Fruit fly (Drosophila melanogaster): ENCODE measurements around the gene Prx6a.

Prx6a gene

DNA sequence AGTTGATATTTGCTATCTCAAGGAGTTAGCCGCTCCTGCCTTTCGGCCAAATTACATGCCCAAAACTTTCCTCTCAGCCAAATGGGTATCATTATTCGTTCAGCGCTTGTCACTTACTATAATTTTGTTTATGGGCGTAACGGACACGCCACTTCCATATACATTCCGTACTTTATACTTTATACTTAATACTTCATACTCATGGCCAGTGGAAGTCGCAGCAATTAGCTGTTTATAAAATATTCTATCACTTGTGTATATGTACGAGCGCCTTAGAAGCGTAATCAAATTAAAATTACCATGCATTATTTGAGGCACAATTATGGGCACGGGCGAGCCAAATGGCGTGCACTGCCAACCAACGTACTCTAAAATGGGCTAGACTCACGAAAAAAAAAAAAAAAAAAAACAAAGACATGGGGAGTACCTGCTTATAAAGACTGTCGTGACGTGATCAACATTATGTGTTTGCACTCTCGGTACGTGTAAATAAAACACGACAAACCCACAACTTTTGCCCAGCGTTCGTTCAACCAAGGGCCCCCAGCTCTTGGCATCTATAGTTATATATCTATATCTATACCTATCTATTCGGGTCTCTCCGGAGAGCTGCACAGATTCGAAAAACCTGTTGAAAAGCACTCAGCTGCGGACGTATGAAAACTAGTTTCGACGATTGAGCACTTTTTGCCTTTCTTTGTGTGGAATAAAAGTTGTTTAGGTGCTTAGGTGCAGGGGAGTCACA is 16.7 kb downstream of the Prx6a start (continued):
- TF ChIP-seq CG9932 (GFP tag; IDR thresholded peaks at IDR 0.05): no peak
- no peak for TF ChIP-seq CG18476 (GFP tag; optimal IDR thresholded peaks at IDR 0.05)
- no peak for TF ChIP-seq CG7963 (GFP tag; IDR thresholded peaks at IDR 0.05; ENCODE audit: partially characterized antibody)
- no peak for TF ChIP-seq HHEX (GFP tag; optimal IDR thresholded peaks at IDR 0.05)
- TF ChIP-seq Hand (GFP tag; optimal IDR thresholded peaks at IDR 0.05): no peak
- TF ChIP-seq sd (tag; optimal IDR thresholded peaks at IDR 0.05): peak; percentile 15
- TF ChIP-seq Asciz (GFP tag; optimal IDR thresholded peaks at IDR 0.05): no peak
- peak in 1 of 2 experiments; percentile 27 for TF ChIP-seq Pdp1 (GFP tag; optimal IDR thresholded peaks at IDR 0.05)
- TF ChIP-seq stc (GFP tag; IDR thresholded peaks at IDR 0.05): no peak; the same call in 1 of the 2 replicates
- no peak for TF ChIP-seq Hr39 (optimal IDR thresholded peaks at IDR 0.05)
- TF ChIP-seq aop (GFP tag; IDR thresholded peaks at IDR 0.05): no peak
- TF ChIP-seq al (GFP tag; IDR thresholded peaks at IDR 0.05): no peak
- peak; percentile 48 for TF ChIP-seq CrebB (tag; optimal IDR thresholded peaks at IDR 0.05)
- TF ChIP-seq CG6254 (GFP tag; optimal IDR thresholded peaks at IDR 0.05): no peak
- no peak for TF ChIP-seq CG18011 (GFP tag; optimal IDR thresholded peaks at IDR 0.05)
- peak; percentile 24 for TF ChIP-seq Fer1 (GFP tag; optimal IDR thresholded peaks at IDR 0.05)
- peak; percentile 7; the same call in 1 of the 3 replicates for TF ChIP-seq Dbx (GFP tag; IDR thresholded peaks at IDR 0.05)
- no peak for TF ChIP-seq org-1 (GFP tag; optimal IDR thresholded peaks at IDR 0.05)
- TF ChIP-seq Dip3 (GFP tag; optimal IDR thresholded peaks at IDR 0.05): no peak
- TF ChIP-seq CG10267 (tag; optimal IDR thresholded peaks at IDR 0.05): no peak
- TF ChIP-seq CG9797 (GFP tag; optimal IDR thresholded peaks at IDR 0.05): no peak
- TF ChIP-seq Oaz (GFP tag; IDR thresholded peaks at IDR 0.05): no peak
- TF ChIP-seq jigr1 (GFP tag; IDR thresholded peaks at IDR 0.05): no peak
- TF ChIP-seq C15 (GFP tag; IDR thresholded peaks at IDR 0.05): no peak
- no peak for TF ChIP-seq btn (GFP tag; optimal IDR thresholded peaks at IDR 0.05)
- TF ChIP-seq gsb-n (tag; optimal IDR thresholded peaks at IDR 0.05): no peak
- no peak for TF ChIP-seq CG32532 (GFP tag; IDR thresholded peaks at IDR 0.05)
- no peak for TF ChIP-seq CG6272 (GFP tag; IDR thresholded peaks at IDR 0.05)
- no peak for TF ChIP-seq yki (optimal IDR thresholded peaks at IDR 0.05)
- TF ChIP-seq CG11695 (GFP tag; IDR thresholded peaks at IDR 0.05): 0 out of 3 replicates have a peak, but pooled peaks have one; percentile 12
- no peak for TF ChIP-seq CG17359 (tag; optimal IDR thresholded peaks at IDR 0.05)
- TF ChIP-seq CG1647 (GFP tag; optimal IDR thresholded peaks at IDR 0.05): no peak
- TF ChIP-seq CG18262 (tag; optimal IDR thresholded peaks at IDR 0.05): no peak
- TF ChIP-seq pros (GFP tag; optimal IDR thresholded peaks at IDR 0.05): no peak
- TF ChIP-seq CG6854 (GFP tag; optimal IDR thresholded peaks at IDR 0.05): no peak
- TF ChIP-seq bcd (GFP tag; optimal IDR thresholded peaks at IDR 0.05): no peak
- TF ChIP-seq CG30403 (GFP tag; optimal IDR thresholded peaks at IDR 0.05): no peak
- TF ChIP-seq pan (optimal IDR thresholded peaks at IDR 0.05): no peak
- TF ChIP-seq pan (GFP tag; optimal IDR thresholded peaks at IDR 0.05 in 1 of 2, IDR thresholded peaks at IDR 0.05 in 1 of 2): no peak
- no peak for TF ChIP-seq CG17829 (tag; optimal IDR thresholded peaks at IDR 0.05)
- no peak for TF ChIP-seq B-H2 (GFP tag; optimal IDR thresholded peaks at IDR 0.05)
- TF ChIP-seq CG13775 (GFP tag; optimal IDR thresholded peaks at IDR 0.05): no peak
- TF ChIP-seq lab (GFP tag; optimal IDR thresholded peaks at IDR 0.05): peak; percentile 64
- no peak for TF ChIP-seq CG1602 (GFP tag; optimal IDR thresholded peaks at IDR 0.05)
- no peak for TF ChIP-seq Mrtf (GFP tag; IDR thresholded peaks at IDR 0.05)
- no peak for TF ChIP-seq tup (GFP tag; optimal IDR thresholded peaks at IDR 0.05)
- no peak for TF ChIP-seq Tbp (GFP tag; optimal IDR thresholded peaks at IDR 0.05)
- TF ChIP-seq gce (GFP tag; IDR thresholded peaks at IDR 0.05): peak; percentile 11; the same call in 1 of the 3 replicates
- no peak for TF ChIP-seq oc (tag; optimal IDR thresholded peaks at IDR 0.05)
- TF ChIP-seq CG33557 (GFP tag; optimal IDR thresholded peaks at IDR 0.05): peak; percentile 15
- TF ChIP-seq CG2712 (tag; optimal IDR thresholded peaks at IDR 0.05): no peak
